Fruit fly (Drosophila melanogaster): ENCODE data around the gene CG3156.

Gene CG3156

dm6 chrX:529724-530603 is 42.3 kb downstream of the CG3156 start, which contains the start of the genes CG4293 and Appl (continued):
- TF ChIP-seq ken (GFP tag; IDR thresholded peaks at IDR 0.05) (no peak), fd102C (GFP tag; optimal IDR thresholded peaks at IDR 0.05) (no peak), sim (GFP tag; IDR thresholded peaks at IDR 0.05) (no peak), H2.0 (GFP tag; IDR thresholded peaks at IDR 0.05) (no peak), bab2 (GFP tag; optimal IDR thresholded peaks at IDR 0.05) (no peak), Pdp1 (GFP tag; optimal IDR thresholded peaks at IDR 0.05) (peak in 1 of 2 experiments; percentile 96), Dfd (GFP tag; optimal IDR thresholded peaks at IDR 0.05) (no peak), crol (GFP tag; IDR thresholded peaks at IDR 0.05) (no peak), CG12659 (GFP tag; optimal IDR thresholded peaks at IDR 0.05) (peak; percentile 22), Elba2 (GFP tag; optimal IDR thresholded peaks at IDR 0.05) (peak; percentile 38), tx (GFP tag; optimal IDR thresholded peaks at IDR 0.05) (no peak), Dp (GFP tag; optimal IDR thresholded peaks at IDR 0.05) (peak; percentile 16), Rx (GFP tag; IDR thresholded peaks at IDR 0.05) (no peak), CG2116 (GFP tag; optimal IDR thresholded peaks at IDR 0.05) (peak; percentile 62), CG9609 (GFP tag; optimal IDR thresholded peaks at IDR 0.05) (no peak), CG9797 (GFP tag; optimal IDR thresholded peaks at IDR 0.05) (peak; percentile 55), Taf1 (GFP tag; IDR thresholded peaks at IDR 0.05) (no peak), CG14860 (GFP tag; IDR thresholded peaks at IDR 0.05; ENCODE audit: partially characterized antibody) (no peak), CG7987 (GFP tag; optimal IDR thresholded peaks at IDR 0.05) (no peak), CG31365 (tag; optimal IDR thresholded peaks at IDR 0.05) (peak; percentile 13), shn (GFP tag; optimal IDR thresholded peaks at IDR 0.05) (no peak), CG13624 (GFP tag; optimal IDR thresholded peaks at IDR 0.05) (no peak), D19B (GFP tag; optimal IDR thresholded peaks at IDR 0.05) (no peak), CkIIα-i1 (GFP tag; IDR thresholded peaks at IDR 0.05) (no peak), CG11695 (GFP tag; IDR thresholded peaks at IDR 0.05) (no peak), al (GFP tag; IDR thresholded peaks at IDR 0.05) (no peak), CG3847 (GFP tag; IDR thresholded peaks at IDR 0.05) (peak; percentile 43; the same call in 1 of the 2 replicates), NC2α (GFP tag; optimal IDR thresholded peaks at IDR 0.05) (no peak), h (optimal IDR thresholded peaks at IDR 0.05) (no peak), NfI (GFP tag; optimal IDR thresholded peaks at IDR 0.05) (no peak), ranshi (GFP tag; IDR thresholded peaks at IDR 0.05) (no peak), TFAM (GFP tag; optimal IDR thresholded peaks at IDR 0.05) (no peak), CG15696 (tag; optimal IDR thresholded peaks at IDR 0.05) (peak; percentile 12), CG11696 (GFP tag; IDR thresholded peaks at IDR 0.05) (no peak), CG8944 (GFP tag; optimal IDR thresholded peaks at IDR 0.05) (no peak), CG4328 (GFP tag; optimal IDR thresholded peaks at IDR 0.05) (no peak), CG1832 (GFP tag; optimal IDR thresholded peaks at IDR 0.05) (no peak), BtbVII (GFP tag; optimal IDR thresholded peaks at IDR 0.05) (no peak), CG13296 (GFP tag; optimal IDR thresholded peaks at IDR 0.05) (no peak), trem (tag; optimal IDR thresholded peaks at IDR 0.05) (peak; percentile 58), zen (tag; optimal IDR thresholded peaks at IDR 0.05) (no peak), CG30020 (tag; optimal IDR thresholded peaks at IDR 0.05) (no peak), Deaf1 (tag; optimal IDR thresholded peaks at IDR 0.05) (peak; percentile 64), NFAT (GFP tag; IDR thresholded peaks at IDR 0.05) (no peak), sima (GFP tag; optimal IDR thresholded peaks at IDR 0.05) (no peak), CG5953 (GFP tag; IDR thresholded peaks at IDR 0.05) (no peak), sens (GFP tag) (peak; percentile 64), CG11247 (GFP tag; IDR thresholded peaks at IDR 0.05) (no peak), CG11560 (tag; IDR thresholded peaks at IDR 0.05) (no peak), Nf-YC (tag; optimal IDR thresholded peaks at IDR 0.05) (no peak), Dip2 (GFP tag; IDR thresholded peaks at IDR 0.05) (0 out of 2 replicates have a peak, but pooled peaks have one; percentile 37)

Measured in whole organism, embryonic.